Fruit fly (Drosophila melanogaster) S2 (cell line): Measurements from ENCODE around the gene CG10345.

Source experiments
- CG8478 ChIP-seq: fragments of >200 bp; optimal IDR thresholded peaks from 2 replicates; lab custom pipeline; 2018
- CTCF ChIP-seq, 2 experiments: fragments of >200 bp; optimal IDR thresholded peaks; 2 replicates each; lab custom pipeline; 2018

Gene CG10345

dm6 chr3R:16570484-16570883, 34.2 kb downstream of the CG10345 start:
- TF ChIP-seq CG8478, result no peak
- no peak for TF ChIP-seq CTCF (optimal IDR thresholded peaks at IDR 0.05; lab: Kevin White, UChicago)

- TF ChIP-seq CTCF (optimal IDR thresholded peaks at IDR 0.05; lab: Kevin White, UChicago) (no peak), CG8478 (no peak)
Observed at dm6 chr3R:16569338-16569737, 35.3 kb downstream of the CG10345 start.

dm6 chr3R:16564775-16565174, 39.9 kb downstream of the CG10345 start:
- TF ChIP-seq CTCF (optimal IDR thresholded peaks at IDR 0.05; lab: Kevin White, UChicago) (no peak), CG8478 (no peak)

dm6 chr3R:16558623-16559155, 46.0 kb downstream of the CG10345 start:
- no peak for TF ChIP-seq CTCF (optimal IDR thresholded peaks at IDR 0.05; lab: Kevin White, UChicago)
- TF ChIP-seq CG8478, result no peak

dm6 chr3R:16553459-16554230, 51.0 kb downstream of the CG10345 start:
- TF ChIP-seq CG8478, result no peak
- no peak for TF ChIP-seq CTCF (optimal IDR thresholded peaks at IDR 0.05; lab: Kevin White, UChicago)

- TF ChIP-seq CG8478 (no peak), CTCF (optimal IDR thresholded peaks at IDR 0.05; lab: Kevin White, UChicago) (no peak)
Observed at dm6 chr3R:16551680-16552627, 52.7 kb downstream of the CG10345 start.
